Fruit fly (Drosophila melanogaster): ENCODE measurements around the gene RpL4.

The RpL4 gene

DNA sequence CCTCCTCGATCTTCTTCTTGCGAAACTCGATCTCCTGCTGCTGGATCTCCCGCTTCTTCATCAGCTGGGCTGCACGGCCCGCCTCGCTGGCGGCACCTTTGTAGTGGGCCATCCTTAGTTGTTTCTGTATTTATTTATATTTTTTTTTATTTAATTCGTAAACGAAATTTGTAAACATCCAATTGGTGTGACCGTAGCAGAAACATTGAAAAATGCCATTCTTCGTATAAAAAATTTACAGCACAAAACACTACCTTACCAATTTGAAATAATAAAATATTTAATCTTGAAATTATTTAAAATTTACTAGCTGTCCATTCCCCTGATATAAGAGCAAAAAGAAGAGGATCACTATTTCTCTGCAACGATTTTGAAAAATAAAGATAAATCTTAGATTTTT lies 1.7 kb upstream of the RpL4 start, which contains the start of gene CG12259:
Gene CG12259 (minus strand): TSS at position 207 of the 400 bp plus-strand sequence.
- TF ChIP-seq CG7101 (tag; optimal IDR thresholded peaks at IDR 0.05) (no peak), tj (GFP tag; optimal IDR thresholded peaks at IDR 0.05) (no peak), Crg-1 (GFP tag; optimal IDR thresholded peaks at IDR 0.05) (no peak), kay (GFP tag; ENCODE audit: borderline replicate concordance) (no peak), CG5204 (GFP tag; optimal IDR thresholded peaks at IDR 0.05) (no peak), Hr96 (GFP tag; optimal IDR thresholded peaks at IDR 0.05) (no peak), toe (GFP tag; optimal IDR thresholded peaks at IDR 0.05) (no peak)

DNA sequence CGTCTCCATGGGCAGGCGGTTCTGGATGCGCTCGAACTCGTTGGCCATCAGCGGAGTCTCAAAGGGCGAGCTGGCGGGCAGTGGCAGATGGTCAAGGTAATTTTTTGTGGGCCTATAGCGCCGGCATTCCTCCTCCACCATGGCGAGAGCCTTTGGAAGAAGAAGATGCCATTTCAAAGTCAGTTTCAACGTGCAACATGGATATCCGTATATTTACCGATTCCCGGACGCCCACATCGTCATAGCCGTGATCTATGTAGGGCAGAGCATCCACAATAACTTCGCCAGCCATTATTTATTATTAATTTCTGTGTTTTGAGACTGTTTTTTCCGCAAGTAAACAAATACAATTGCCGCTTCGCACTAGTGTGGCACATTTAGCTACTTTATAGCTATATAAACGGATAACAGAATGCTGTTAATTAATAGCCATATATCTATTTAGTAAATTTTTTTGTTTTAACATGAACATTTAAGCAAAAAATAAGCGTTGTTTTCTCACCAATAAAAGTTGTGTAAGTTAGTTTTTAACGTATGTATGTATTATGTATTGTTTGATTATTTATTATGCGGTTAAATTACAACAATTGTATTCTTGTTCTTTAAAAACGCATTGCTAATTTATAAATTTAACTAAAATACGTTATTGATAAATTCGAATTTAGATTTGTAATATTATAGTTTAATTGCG lies 494 bp upstream of the RpL4 start, which contains the start of gene BCAS2:
Gene BCAS2 (minus strand): TSS at position 375 of the 691 bp plus-strand sequence.
- TF ChIP-seq CG11617 (GFP tag; optimal IDR thresholded peaks at IDR 0.05): no peak
- TF ChIP-seq bab1 (GFP tag; optimal IDR thresholded peaks at IDR 0.05): no peak
- no peak for TF ChIP-seq CG7101 (tag; optimal IDR thresholded peaks at IDR 0.05)
- no peak for TF ChIP-seq kay (GFP tag; ENCODE audit: borderline replicate concordance)
- no peak for TF ChIP-seq cic (GFP tag; optimal IDR thresholded peaks at IDR 0.05)

dm6 chr3R:27925000-27925970 lies 2.7 kb downstream of the RpL4 start, which contains the start of gene mino:
TSS of gene mino (plus strand) at chr3R:27925191.
- TF ChIP-seq tj (GFP tag; optimal IDR thresholded peaks at IDR 0.05) (peak; percentile 16), CG5204 (GFP tag; optimal IDR thresholded peaks at IDR 0.05) (peak; percentile 48), CG7045 (GFP tag; optimal IDR thresholded peaks at IDR 0.05) (peak; percentile 14), cic (GFP tag; optimal IDR thresholded peaks at IDR 0.05) (peak; percentile 73), CG1620 (GFP tag; optimal IDR thresholded peaks at IDR 0.05) (no peak), Crg-1 (GFP tag; optimal IDR thresholded peaks at IDR 0.05) (peak; percentile 40), CG33017 (tag; optimal IDR thresholded peaks at IDR 0.05) (no peak), Hr96 (GFP tag; optimal IDR thresholded peaks at IDR 0.05) (peak; percentile 11), Mnt (GFP tag; optimal IDR thresholded peaks at IDR 0.05) (peak; percentile 75), toe (GFP tag; optimal IDR thresholded peaks at IDR 0.05) (peak; percentile 76), CG7101 (tag; optimal IDR thresholded peaks at IDR 0.05) (no peak), CG11617 (GFP tag; optimal IDR thresholded peaks at IDR 0.05) (peak; percentile 61), Clk (GFP tag; optimal IDR thresholded peaks at IDR 0.05) (peak; percentile 43), bab1 (GFP tag; optimal IDR thresholded peaks at IDR 0.05) (peak; percentile 45), cnc (optimal IDR thresholded peaks at IDR 0.05) (no peak), CG14711 (tag; optimal IDR thresholded peaks at IDR 0.05) (peak; percentile 33), kay (GFP tag; ENCODE audit: borderline replicate concordance) (peak; percentile 87), pad (GFP tag; optimal IDR thresholded peaks at IDR 0.05) (peak; percentile 23), ovo (GFP tag; optimal IDR thresholded peaks at IDR 0.05) (no peak), CG12768 (GFP tag; optimal IDR thresholded peaks at IDR 0.05) (peak; percentile 45)

DNA sequence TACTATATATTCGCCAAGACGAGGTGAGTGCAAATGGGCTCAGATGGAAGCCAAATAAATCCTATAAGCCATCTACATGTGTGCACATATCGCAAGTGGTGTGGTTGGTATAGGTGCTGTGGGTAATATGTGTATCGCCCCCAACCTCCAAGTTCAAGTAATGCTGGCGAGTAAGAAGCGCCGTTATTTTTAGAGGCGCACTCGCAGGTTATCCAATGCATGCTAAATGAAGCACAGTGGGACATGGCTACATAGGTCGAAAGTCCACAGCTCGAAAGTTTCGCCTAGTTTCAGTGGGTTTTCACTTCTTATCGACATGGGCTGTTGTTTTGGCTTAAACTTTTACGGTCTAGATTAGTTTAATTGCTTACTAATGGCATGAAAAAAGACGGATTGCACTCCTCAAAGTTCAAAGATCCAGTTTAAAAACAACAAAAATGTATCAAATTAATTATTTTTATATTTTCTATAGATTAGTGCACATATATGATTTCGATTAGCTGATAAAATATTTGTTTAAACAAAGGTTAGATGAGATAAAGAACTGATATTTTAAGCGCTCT lies 3.4 kb downstream of the RpL4 start:
- TF ChIP-seq bab1 (GFP tag; optimal IDR thresholded peaks at IDR 0.05): no peak
- peak; percentile 68 for TF ChIP-seq ovo (GFP tag; optimal IDR thresholded peaks at IDR 0.05)
- no peak for TF ChIP-seq Crg-1 (GFP tag; optimal IDR thresholded peaks at IDR 0.05)
- no peak for TF ChIP-seq tj (GFP tag; optimal IDR thresholded peaks at IDR 0.05)
- no peak for TF ChIP-seq Clk (GFP tag; optimal IDR thresholded peaks at IDR 0.05)

- TF ChIP-seq pad (GFP tag; optimal IDR thresholded peaks at IDR 0.05) (no peak), Hr96 (GFP tag; optimal IDR thresholded peaks at IDR 0.05) (peak; percentile 31), cic (GFP tag; optimal IDR thresholded peaks at IDR 0.05) (peak; percentile 75), CG12768 (GFP tag; optimal IDR thresholded peaks at IDR 0.05) (no peak), Mnt (GFP tag; optimal IDR thresholded peaks at IDR 0.05) (peak; percentile 62), CG7101 (tag; optimal IDR thresholded peaks at IDR 0.05) (no peak)
Measured at dm6 chr3R:27926738-27927215, 4.2 kb downstream of the RpL4 start.

DNA sequence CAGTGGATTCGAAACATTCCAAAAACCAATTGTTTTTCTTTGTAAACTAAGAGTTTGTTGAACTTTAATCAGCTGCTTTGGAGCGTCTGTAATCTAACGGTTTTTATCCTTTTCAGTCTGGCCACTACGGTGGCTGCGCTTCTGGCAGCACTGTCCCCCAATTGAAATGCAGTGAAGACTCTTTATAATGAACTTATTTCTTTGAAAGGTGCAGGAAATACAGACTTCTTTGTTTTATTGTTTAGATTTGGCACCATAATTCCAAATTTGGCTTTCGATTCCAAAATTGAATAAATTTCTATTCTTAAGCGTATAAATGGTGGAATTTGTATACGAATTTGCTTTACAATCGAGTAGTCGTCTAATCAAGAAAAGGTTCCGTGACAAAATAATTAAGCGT lies 5.5 kb downstream of the RpL4 start, which contains the start of gene nenya:
Gene nenya (minus strand): TSS at position 35 of the 400 bp plus-strand sequence.
- TF ChIP-seq ovo (GFP tag; optimal IDR thresholded peaks at IDR 0.05) (peak; percentile 44), Hr96 (GFP tag; optimal IDR thresholded peaks at IDR 0.05) (no peak)

Measured in whole organism, adult.